Worm (Caenorhabditis elegans) whole organism, young adult: ENCODE results near the gene clec-233.

Experiments used
- atf-7 ChIP-seq: sonication (generic microtip); optimal IDR thresholded peaks from 2 replicates; lab custom pipeline; 2017; ENCODE audit warnings: mild to moderate bottlenecking, missing genetic modification characterization, missing compliant biosample characterization
- attf-3 ChIP-seq: fragments of 200-800 bp; sonication (Bioruptor generic); conservative IDR thresholded peaks from 2 replicates; pipeline ENCODE4 v1.3.6; 2022; ENCODE audit warnings: missing genetic modification reagents, missing genetic modification characterization, missing compliant biosample characterization
- dox-1 ChIP-seq: fragments of 200-800 bp; sonication (Bioruptor generic); IDR thresholded peaks from 2 replicates; pipeline ENCODE4 v1.3.6; 2022; ENCODE audit warnings: missing genetic modification reagents, missing genetic modification characterization, missing compliant biosample characterization
- egrh-3 ChIP-seq: fragments of 200-800 bp; sonication (Bioruptor generic); IDR thresholded peaks from 2 replicates; pipeline ENCODE4 v1.3.6; 2022; ENCODE audit warnings: missing genetic modification reagents, missing genetic modification characterization, missing compliant biosample characterization
- gei-17 ChIP-seq: fragments of 200-800 bp; sonication (Bioruptor generic); optimal IDR thresholded peaks from 2 replicates; lab custom pipeline; 2018; ENCODE audit warnings: mild to moderate bottlenecking, missing genetic modification characterization, missing compliant biosample characterization
- him-1 ChIP-seq: sonication (generic microtip); optimal IDR thresholded peaks from 2 replicates; lab custom pipeline; 2016; ENCODE audit warnings: missing genotype, missing genetic modification reagents, missing genetic modification characterization, missing compliant biosample characterization
- lin-35 ChIP-seq, 3 experiments: fragments of 150-350 bp in 2 of 3; sonication (generic microtip) in 1 of 3; optimal IDR thresholded peaks; 2 replicates each; lab custom pipeline; 2014 to 2018; ENCODE audit warnings: missing biosample characterization in 3 of 3, missing genetic modification characterization in 3 of 3, missing genetic modification reagents in 3 of 3
- madf-10 ChIP-seq: sonication (generic microtip); optimal IDR thresholded peaks from 2 replicates; lab custom pipeline; 2016; ENCODE audit warnings: mild to moderate bottlenecking, missing genetic modification characterization, missing compliant biosample characterization
- zfh-2 ChIP-seq: fragments of 200-800 bp; sonication (Bioruptor generic); conservative IDR thresholded peaks from 2 replicates; pipeline ENCODE4 v1.3.6; 2022; ENCODE audit warnings: missing genetic modification reagents, missing genetic modification characterization, missing compliant biosample characterization

DNA sequence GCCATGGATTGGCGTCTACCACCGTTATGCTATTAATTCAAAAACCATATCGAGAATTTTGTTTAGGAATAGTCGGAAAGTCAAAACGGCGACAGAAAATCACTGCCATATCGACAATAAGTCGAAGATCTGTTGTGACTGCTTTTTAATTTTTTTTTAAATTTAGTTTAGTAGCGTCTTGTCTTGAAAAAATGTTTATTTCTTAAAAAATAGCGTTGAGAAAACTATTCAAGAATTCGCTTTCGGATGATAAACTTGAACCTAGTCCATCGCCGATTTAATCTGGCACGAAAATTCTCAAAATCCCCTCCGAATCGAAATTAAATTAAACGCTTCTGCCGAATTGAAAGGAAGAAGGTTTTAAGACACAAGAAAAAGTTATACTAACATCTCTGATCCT lies 41.6 kb upstream of the clec-233 start, which contains the start of gene srh-279:
- TF ChIP-seq atf-7 (tag; lab: Kevin White, UChicago): no peak
- no peak for TF ChIP-seq egrh-3 (GFP tag; lab: Robert Waterston, UW)
- no peak for TF ChIP-seq zfh-2
- TF ChIP-seq attf-3 (GFP tag; lab: Robert Waterston, UW): no peak
- no peak for TF ChIP-seq him-1 (tag; lab: Kevin White, UChicago)
- TF ChIP-seq madf-10 (tag; lab: Kevin White, UChicago): no peak
- no peak for TF ChIP-seq gei-17
- no peak for TF ChIP-seq dox-1 (GFP tag; lab: Robert Waterston, UW)
- TF ChIP-seq lin-35 (GFP tag; optimal IDR thresholded peaks at IDR 0.05; lab: Kevin White, UChicago): no peak
